Worm (Caenorhabditis elegans) whole organism, dauer: ENCODE results near the gene R07E5.15.

Source experiments
- unc-62 ChIP-seq: sonication (generic microtip); optimal IDR thresholded peaks from 2 replicates; lab custom pipeline; 2017; ENCODE audit warnings: missing biosample characterization, missing genetic modification reagents, missing genetic modification characterization

The R07E5.15 gene

ce11 chrIII:4419117-4419978 lies 18.1 kb downstream of the R07E5.15 start, which contains the start of the genes R07E5.7 and cku-80:
TSS of gene R07E5.7 (minus strand) at chrIII:4419167.
TSS of gene cku-80 (plus strand) at chrIII:4419848.
- TF ChIP-seq unc-62 (GFP tag; lab: Kevin White, UChicago) = no peak

ce11 chrIII:4428797-4429196 lies 27.6 kb downstream of the R07E5.15 start:
- TF ChIP-seq unc-62 (GFP tag; lab: Kevin White, UChicago) = no peak

ce11 chrIII:4429402-4429801 lies 28.2 kb downstream of the R07E5.15 start, which contains the start of gene C28A5.6:
TSS of gene C28A5.6 (minus strand) at chrIII:4429502.
- TF ChIP-seq unc-62 (GFP tag; lab: Kevin White, UChicago) = no peak

DNA sequence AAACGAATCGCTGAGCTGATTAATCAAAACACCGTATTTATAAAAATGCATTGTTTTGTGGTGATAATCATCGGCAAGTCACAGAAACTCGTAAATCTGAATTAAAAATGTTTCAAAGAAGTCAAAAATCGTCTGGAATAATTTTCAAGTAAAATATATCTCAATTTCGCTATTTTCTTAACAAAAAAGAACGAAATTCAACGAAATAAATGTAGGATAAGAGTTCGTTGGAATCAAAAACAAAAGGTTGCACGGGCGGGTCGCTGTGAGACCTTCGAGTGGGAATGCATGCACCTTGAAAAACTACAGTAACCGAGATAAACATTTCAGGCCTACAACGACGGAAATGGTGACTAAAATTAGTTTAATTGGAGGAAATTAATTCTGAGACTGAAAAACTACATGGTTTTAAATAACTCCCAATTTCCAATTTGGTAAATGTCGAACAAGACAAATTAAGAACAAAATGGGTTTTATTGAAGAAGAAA lies 33.1 kb downstream of the R07E5.15 start, which contains the start of gene C28A5.1:
TSS of gene C28A5.1 (minus strand) at position 51 of the 488 bp plus-strand sequence.
- no peak for TF ChIP-seq unc-62 (GFP tag; lab: Kevin White, UChicago)

DNA sequence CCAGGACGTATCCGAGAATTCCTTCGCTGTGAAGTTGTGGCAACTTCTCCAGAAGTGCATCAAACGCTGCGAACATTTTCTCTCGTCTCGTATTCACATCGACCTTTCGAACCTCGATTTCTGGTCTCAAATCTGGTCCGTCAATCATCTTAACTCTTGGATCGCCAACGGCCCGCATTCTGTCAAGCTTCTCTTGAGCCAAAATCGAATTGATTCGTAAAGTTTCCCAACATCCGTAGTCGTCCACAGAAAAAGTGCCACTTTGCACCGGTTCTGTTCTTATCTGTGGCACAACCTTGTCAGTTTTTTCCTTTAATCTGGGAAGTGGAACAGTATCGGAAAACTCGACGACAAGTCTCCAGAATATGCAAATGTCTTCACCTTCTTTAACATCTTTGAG lies 34.0 kb downstream of the R07E5.15 start:
- TF ChIP-seq unc-62 (GFP tag; lab: Kevin White, UChicago) = no peak

- TF ChIP-seq unc-62 (GFP tag; lab: Kevin White, UChicago) = no peak
Observed at ce11 chrIII:4439493-4439983, 38.3 kb downstream of the R07E5.15 start, which contains the start of gene C28A5.2. TSS of gene C28A5.2 (minus strand) at chrIII:4439543.

DNA sequence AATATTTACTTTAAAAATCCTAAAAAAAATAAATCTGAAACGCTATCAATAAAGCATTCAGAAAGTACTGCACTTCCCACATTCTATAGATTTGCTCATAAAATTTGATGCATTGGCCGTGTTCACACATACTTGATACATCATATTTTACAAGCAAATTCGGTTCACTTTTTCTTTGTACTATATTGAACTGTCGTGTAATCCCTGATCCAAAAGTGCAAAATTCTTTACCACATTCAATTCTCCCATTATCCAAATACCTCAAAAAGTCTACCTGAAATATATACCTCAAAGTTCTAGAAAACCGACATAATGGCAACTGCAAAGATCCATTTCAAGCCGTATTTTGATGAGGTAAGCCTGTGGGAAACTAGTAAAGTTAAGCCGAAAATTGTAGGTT lies 40.5 kb downstream of the R07E5.15 start, which contains the start of gene nex-3:
TSS of gene nex-3 (plus strand) at position 301 of the 400 bp plus-strand sequence.
- no peak for TF ChIP-seq unc-62 (GFP tag; lab: Kevin White, UChicago)

- no peak for TF ChIP-seq unc-62 (GFP tag; lab: Kevin White, UChicago)
Observed at ce11 chrIII:4444492-4444891, 43.2 kb downstream of the R07E5.15 start.

DNA sequence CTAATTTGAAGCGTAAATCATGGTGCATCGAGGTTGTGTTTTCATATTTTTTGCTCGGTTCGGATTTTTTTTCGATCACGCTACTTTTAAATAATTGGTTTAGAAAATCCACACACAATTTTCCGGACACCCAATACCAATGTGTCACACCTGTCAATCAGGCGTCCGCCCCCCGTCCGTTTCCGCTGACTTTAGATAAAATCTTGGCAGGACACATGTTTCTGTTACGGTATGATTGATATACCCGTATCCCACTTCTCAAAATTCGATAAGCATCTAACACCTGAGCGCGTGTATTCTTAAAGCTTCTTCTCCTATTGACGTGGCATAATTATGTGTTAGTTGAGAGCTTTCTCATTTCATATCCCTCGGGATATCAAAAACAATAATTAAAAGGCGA lies 46.8 kb downstream of the R07E5.15 start:
- no peak for TF ChIP-seq unc-62 (GFP tag; lab: Kevin White, UChicago)

DNA sequence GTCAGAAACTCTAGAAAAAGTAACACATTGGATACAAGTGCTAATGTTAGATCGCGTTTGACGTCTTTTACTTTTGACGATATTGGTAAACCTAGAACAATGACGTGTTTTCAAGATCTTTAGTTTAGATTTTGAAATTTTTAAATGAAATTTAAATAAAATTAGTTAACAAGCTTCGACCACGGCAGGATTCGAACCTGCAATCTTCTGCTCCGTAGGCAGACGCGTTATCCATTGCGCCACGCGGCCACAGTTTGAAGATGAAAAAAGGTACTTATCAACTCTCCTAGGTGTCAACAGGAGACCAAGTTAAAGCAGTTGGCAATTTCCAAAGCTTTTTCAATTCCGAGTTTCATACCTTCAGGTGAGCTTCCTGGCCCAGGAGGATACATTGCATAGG lies 48.1 kb downstream of the R07E5.15 start:
- no peak for TF ChIP-seq unc-62 (GFP tag; lab: Kevin White, UChicago)

- TF ChIP-seq unc-62 (GFP tag; lab: Kevin White, UChicago) = no peak
Observed at ce11 chrIII:4449893-4450579, 48.8 kb downstream of the R07E5.15 start, which contains the start of gene ceh-43. TSS of gene ceh-43 (minus strand) at chrIII:4449943.

DNA sequence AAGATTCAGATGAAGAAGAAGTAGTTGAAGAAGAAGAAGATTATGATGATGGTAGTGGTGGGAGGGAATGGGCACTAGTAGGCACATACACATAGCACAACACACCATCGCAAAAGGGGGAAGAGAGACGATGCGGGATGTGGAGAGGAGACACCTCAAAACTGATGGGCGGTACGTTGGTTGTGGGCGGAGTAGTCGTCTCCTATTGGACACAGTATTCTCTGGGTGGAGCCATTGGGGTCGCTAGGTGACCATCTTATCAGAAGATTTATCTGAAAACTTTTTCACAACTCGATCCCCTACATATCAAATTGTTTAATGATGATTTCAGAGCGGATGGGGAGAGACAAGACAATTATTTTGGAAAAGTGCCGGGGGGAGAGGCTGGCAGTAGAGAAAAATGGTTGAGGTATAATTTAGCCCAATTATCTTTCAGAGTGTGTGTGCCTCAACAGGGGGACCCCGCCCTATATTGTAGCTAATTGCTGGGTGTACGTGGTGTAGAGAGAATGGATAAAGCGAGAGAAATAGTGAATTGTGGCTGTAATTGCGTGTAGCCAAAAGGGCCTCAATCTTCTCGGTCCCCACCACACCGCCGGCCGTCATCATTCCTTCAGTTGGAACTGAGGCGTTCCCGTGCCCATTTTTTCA lies 49.7 kb downstream of the R07E5.15 start:
- TF ChIP-seq unc-62 (GFP tag; lab: Kevin White, UChicago) = no peak
